Fruit fly (Drosophila melanogaster) Kc167 (cell line): ENCODE data around the gene CG43694.

Experiments used
- Myc ChIP-seq: fragments of >200 bp; optimal IDR thresholded peaks from 2 replicates; lab custom pipeline; 2017; ENCODE audit warnings: missing external identifiers
- Sin3A ChIP-seq: fragments of >200 bp; optimal IDR thresholded peaks from 2 replicates; lab custom pipeline; 2018; ENCODE audit warnings: missing external identifiers
- h ChIP-seq: fragments of >200 bp; optimal IDR thresholded peaks from 3 replicates; lab custom pipeline; 2018; ENCODE audit warnings: missing external identifiers
- insv ChIP-seq: fragments of >200 bp; optimal IDR thresholded peaks from 3 replicates; lab custom pipeline; 2018; ENCODE audit warnings: missing external identifiers
- psq ChIP-seq: fragments of >200 bp; optimal IDR thresholded peaks from 2 replicates; lab custom pipeline; 2017; ENCODE audit warnings: missing external identifiers
- ttk ChIP-seq: sonication (Bioruptor generic); optimal IDR thresholded peaks from 2 replicates; lab custom pipeline; 2017; ENCODE audit warnings: missing external identifiers

dm6 chr3R:23407880-23408279 lies 17.9 kb downstream of the CG43694 start:
- no peak for TF ChIP-seq psq (lab: Kevin White, UChicago)
- no peak for TF ChIP-seq insv (lab: Kevin White, UChicago)
- TF ChIP-seq Myc (lab: Kevin White, UChicago) = no peak
- no peak for TF ChIP-seq h (lab: Kevin White, UChicago)
- TF ChIP-seq ttk (lab: Kevin White, UChicago) = no peak
- no peak for TF ChIP-seq Sin3A (lab: Kevin White, UChicago)
